Worm (Caenorhabditis elegans) whole organism, L3 larva: Measurements from ENCODE around the gene cytb-5.1.

Experiments
- R02D3.7 ChIP-seq: fragments of 150-350 bp; optimal IDR thresholded peaks from 2 replicates; lab custom pipeline; 2014; ENCODE audit warnings: missing biosample characterization, missing genetic modification characterization
- ama-1 ChIP-seq: fragments of 150-350 bp; optimal IDR thresholded peaks from 2 replicates; lab custom pipeline; 2018
- ceh-16 ChIP-seq: sonication (generic microtip); optimal IDR thresholded peaks from 2 replicates; lab custom pipeline; 2017; ENCODE audit warnings: missing biosample characterization, missing genetic modification characterization
- ceh-28 ChIP-seq: fragments of 150-350 bp; optimal IDR thresholded peaks from 2 replicates; lab custom pipeline; 2014; ENCODE audit warnings: missing biosample characterization, missing genetic modification reagents, missing genetic modification characterization
- ceh-82 ChIP-seq: fragments of 150-350 bp; optimal IDR thresholded peaks from 2 replicates; lab custom pipeline; 2014; ENCODE audit warnings: missing biosample characterization, missing genetic modification characterization
- ceh-9 ChIP-seq: sonication (generic microtip); optimal IDR thresholded peaks from 2 replicates; lab custom pipeline; 2018; ENCODE audit warnings: missing biosample characterization, missing genetic modification characterization
- daf-12 ChIP-seq: fragments of 150-350 bp; optimal IDR thresholded peaks from 2 replicates; lab custom pipeline; 2014; ENCODE audit warnings: missing biosample characterization, missing genetic modification reagents, missing genetic modification characterization
- elt-1 ChIP-seq: fragments of 150-350 bp; optimal IDR thresholded peaks from 2 replicates; lab custom pipeline; 2014; ENCODE audit warnings: missing biosample characterization, missing genetic modification characterization
- elt-2 ChIP-seq: sonication (generic microtip); optimal IDR thresholded peaks from 2 replicates; lab custom pipeline; 2016; ENCODE audit warnings: missing genetic modification reagents, mild to moderate bottlenecking, missing genetic modification characterization, missing compliant biosample characterization
- elt-3 ChIP-seq, 3 experiments: fragments of 150-350 bp in 1 of 3; sonication (generic microtip) in 2 of 3; optimal IDR thresholded peaks; 2 replicates in 2 of 3; 4 replicates in 1 of 3; lab custom pipeline; 2014 to 2017; ENCODE audit warnings: missing biosample characterization in 3 of 3, missing genetic modification characterization in 3 of 3
- eor-1 ChIP-seq, 2 experiments: fragments of 150-350 bp; optimal IDR thresholded peaks; 2 replicates each; lab custom pipeline; 2014 to 2018; ENCODE audit warnings: missing biosample characterization in 2 of 2, missing genetic modification characterization in 2 of 2
- fkh-10 ChIP-seq: sonication (generic microtip); optimal IDR thresholded peaks from 2 replicates; lab custom pipeline; 2017; ENCODE audit warnings: missing biosample characterization, missing genetic modification reagents, missing genetic modification characterization
- fkh-2 ChIP-seq: fragments of 150-350 bp; optimal IDR thresholded peaks from 2 replicates; lab custom pipeline; 2014; ENCODE audit warnings: missing biosample characterization, missing genetic modification reagents, missing genetic modification characterization
- fos-1 ChIP-seq: fragments of 150-350 bp; optimal IDR thresholded peaks from 2 replicates; lab custom pipeline; 2014; ENCODE audit warnings: missing biosample characterization, missing genetic modification characterization
- hmg-11 ChIP-seq: sonication (generic microtip); optimal IDR thresholded peaks from 2 replicates; lab custom pipeline; 2016; ENCODE audit warnings: missing genetic modification characterization, missing compliant biosample characterization
- jun-1 ChIP-seq: fragments of 150-350 bp; optimal IDR thresholded peaks from 2 replicates; lab custom pipeline; 2014; ENCODE audit warnings: missing biosample characterization, missing genetic modification reagents, missing genetic modification characterization
- lin-15B ChIP-seq: fragments of 150-350 bp; optimal IDR thresholded peaks from 2 replicates; lab custom pipeline; 2014; ENCODE audit warnings: missing biosample characterization, missing genetic modification characterization
- lin-39 ChIP-seq: fragments of 150-350 bp; optimal IDR thresholded peaks from 2 replicates; lab custom pipeline; 2018; ENCODE audit warnings: missing biosample characterization, missing genetic modification reagents, missing genetic modification characterization
- lsy-12 ChIP-seq: sonication (generic microtip); optimal IDR thresholded peaks from 2 replicates; lab custom pipeline; 2016; ENCODE audit warnings: mild to moderate bottlenecking, missing genetic modification characterization, missing compliant biosample characterization
- mdl-1 ChIP-seq: fragments of 150-350 bp; optimal IDR thresholded peaks from 2 replicates; lab custom pipeline; 2014; ENCODE audit warnings: missing biosample characterization, missing genetic modification characterization
- nfya-1 ChIP-seq: sonication (generic microtip); optimal IDR thresholded peaks from 2 replicates; lab custom pipeline; 2017; ENCODE audit warnings: missing genetic modification characterization, mild to moderate bottlenecking, missing compliant biosample characterization, antibody characterized with exemption, moderate library complexity; ENCODE audit not compliant: insufficient read depth
- nhr-11 ChIP-seq: fragments of 150-350 bp; optimal IDR thresholded peaks from 2 replicates; lab custom pipeline; 2014; ENCODE audit warnings: missing biosample characterization, missing genetic modification characterization
- nhr-12 ChIP-seq: fragments of 150-350 bp; optimal IDR thresholded peaks from 2 replicates; lab custom pipeline; 2014; ENCODE audit warnings: missing biosample characterization, missing genetic modification characterization
- nhr-23 ChIP-seq: fragments of 150-350 bp; optimal IDR thresholded peaks from 2 replicates; lab custom pipeline; 2014; ENCODE audit warnings: missing biosample characterization, missing genetic modification reagents, missing genetic modification characterization
- nhr-237 ChIP-seq: fragments of 150-350 bp; optimal IDR thresholded peaks from 2 replicates; lab custom pipeline; 2014; ENCODE audit warnings: missing biosample characterization, missing genetic modification characterization
- nhr-28 ChIP-seq: fragments of 150-350 bp; optimal IDR thresholded peaks from 2 replicates; lab custom pipeline; 2014; ENCODE audit warnings: missing biosample characterization, missing genetic modification characterization
- nhr-76 ChIP-seq: fragments of 150-350 bp; sonication (generic microtip); optimal IDR thresholded peaks from 5 replicates; lab custom pipeline; 2014; ENCODE audit warnings: missing biosample characterization, missing genetic modification characterization
- nhr-77 ChIP-seq: fragments of 150-350 bp; optimal IDR thresholded peaks from 2 replicates; lab custom pipeline; 2014; ENCODE audit warnings: missing biosample characterization, missing genetic modification characterization
- pha-4 ChIP-seq: fragments of 150-350 bp; optimal IDR thresholded peaks from 2 replicates; lab custom pipeline; 2014; ENCODE audit warnings: missing biosample characterization, missing genetic modification reagents, missing genetic modification characterization
- pqm-1 ChIP-seq: fragments of 150-350 bp; optimal IDR thresholded peaks from 2 replicates; lab custom pipeline; 2017; ENCODE audit warnings: missing biosample characterization, missing genetic modification characterization, inconsistent platforms
- sea-2 ChIP-seq: fragments of 150-350 bp; sonication (generic microtip); optimal IDR thresholded peaks from 4 replicates; lab custom pipeline; 2014; ENCODE audit warnings: missing biosample characterization, missing genetic modification reagents, missing genetic modification characterization
- skn-1 ChIP-seq: fragments of 150-350 bp; optimal IDR thresholded peaks from 2 replicates; lab custom pipeline; 2014; ENCODE audit warnings: missing biosample characterization, missing genetic modification characterization
- snpc-4 ChIP-seq: fragments of 150-350 bp; optimal IDR thresholded peaks from 2 replicates; lab custom pipeline; 2014; ENCODE audit warnings: missing biosample characterization, missing genetic modification characterization
- unc-62 ChIP-seq: fragments of 150-350 bp; sonication (generic microtip); optimal IDR thresholded peaks from 4 replicates; lab custom pipeline; 2014; ENCODE audit warnings: missing biosample characterization, missing genetic modification reagents, missing genetic modification characterization
- zag-1 ChIP-seq: fragments of 150-350 bp; optimal IDR thresholded peaks from 2 replicates; lab custom pipeline; 2014; ENCODE audit warnings: missing biosample characterization, missing genetic modification characterization
- ztf-4 ChIP-seq: fragments of 150-350 bp; optimal IDR thresholded peaks from 2 replicates; lab custom pipeline; 2014; ENCODE audit warnings: missing biosample characterization, missing genetic modification characterization

cytb-5.1 gene

DNA sequence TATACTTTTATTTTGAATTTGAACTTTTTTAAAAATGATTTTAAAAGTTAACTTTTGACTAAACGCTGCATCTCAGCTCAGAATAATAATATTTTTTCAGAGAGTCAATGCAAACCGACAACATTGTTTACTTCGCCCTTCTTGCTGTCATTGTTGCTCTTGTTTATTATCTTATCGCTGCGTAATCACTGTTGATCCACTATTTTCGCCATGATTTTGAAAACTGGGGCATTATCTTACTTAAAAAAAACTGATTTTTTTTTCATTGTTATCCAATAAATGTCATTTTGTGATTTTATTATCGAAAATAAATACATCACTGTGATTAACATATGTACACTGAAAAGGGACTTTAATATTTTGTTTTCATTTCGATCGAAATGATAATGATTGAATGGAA lies 1.0 kb downstream of the cytb-5.1 start:
- TF ChIP-seq unc-62 (no peak), sea-2 (GFP tag; lab: Kevin White, UChicago) (no peak), jun-1 (no peak), snpc-4 (no peak), daf-12 (no peak), fkh-2 (no peak), nhr-237 (no peak), ceh-16 (tag; lab: Kevin White, UChicago) (no peak), ceh-28 (no peak), nhr-76 (tag; lab: Kevin White, UChicago) (no peak), lsy-12 (tag; lab: Kevin White, UChicago) (no peak)

DNA sequence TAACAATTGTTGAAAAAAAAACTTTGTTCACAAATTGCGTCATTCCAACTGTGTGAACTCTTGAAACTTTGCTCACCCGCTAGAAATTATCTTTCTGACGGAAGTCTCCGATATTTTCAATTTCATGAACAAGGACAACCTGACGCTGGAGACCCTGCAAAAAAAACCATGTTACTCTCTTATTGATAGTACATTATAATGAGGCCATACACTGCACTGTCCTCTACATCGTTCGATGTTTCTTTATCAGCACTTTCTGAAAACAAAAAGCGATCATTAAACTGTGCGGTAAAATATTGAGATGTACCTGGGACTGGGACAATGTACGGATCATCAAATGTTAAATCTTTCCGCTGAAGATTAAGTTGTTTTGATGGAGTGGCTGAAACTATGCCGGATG lies 1.8 kb downstream of the cytb-5.1 start:
- TF ChIP-seq elt-2 (tag; lab: Kevin White, UChicago) (peak; percentile 48), nhr-23 (tag; lab: Kevin White, UChicago) (no peak), pqm-1 (peak; percentile 60)

DNA sequence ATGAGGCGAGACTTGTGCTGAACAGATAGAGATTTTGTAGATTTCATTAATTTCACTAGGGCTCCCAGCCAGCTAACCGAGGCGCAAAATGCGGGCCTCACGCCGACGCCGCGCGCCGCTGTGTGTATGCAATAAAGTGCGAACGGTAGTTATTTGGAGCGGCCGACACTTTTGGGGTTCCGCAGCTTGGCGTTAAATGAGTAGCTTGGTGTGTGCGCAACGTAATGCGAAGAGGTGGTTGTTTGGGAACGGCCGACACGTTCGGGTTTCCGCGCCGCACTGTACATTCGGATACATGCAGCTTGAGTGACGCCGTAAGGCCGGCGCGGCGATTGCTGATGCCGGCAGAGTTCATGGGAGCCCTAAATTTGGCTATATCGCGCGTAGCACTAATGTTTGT lies 6.4 kb downstream of the cytb-5.1 start:
- TF ChIP-seq mdl-1 (no peak), nhr-11 (no peak), fos-1 (no peak), nhr-77 (tag; lab: Kevin White, UChicago) (no peak), jun-1 (no peak), R02D3.7 (tag; lab: Kevin White, UChicago) (no peak), ztf-4 (tag; lab: Kevin White, UChicago) (no peak), nhr-237 (no peak), skn-1 (tag; lab: Kevin White, UChicago) (no peak)

DNA sequence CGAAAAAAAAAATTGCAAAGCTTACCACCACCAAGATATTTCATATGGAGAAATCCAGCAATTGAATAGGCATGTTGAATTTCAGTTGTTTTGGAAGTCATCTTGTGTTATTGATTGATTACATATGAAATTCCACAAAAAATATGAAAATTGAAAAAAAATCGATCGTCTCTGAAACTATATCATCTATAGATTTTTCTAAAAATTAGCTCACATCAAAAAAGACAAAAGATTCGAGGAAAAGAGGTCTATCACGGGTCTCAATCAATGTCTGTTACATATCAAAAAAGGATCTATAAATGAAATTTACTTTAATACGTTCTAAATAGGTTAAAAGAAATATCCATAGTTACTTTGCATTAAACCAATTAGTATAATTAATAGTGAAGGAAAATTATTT lies 10.7 kb downstream of the cytb-5.1 start, which contains the start of gene tbc-19:
tbc-19 (minus strand) TSS at position 101 of the 400 bp plus-strand sequence.
- no peak for TF ChIP-seq nhr-23 (tag; lab: Kevin White, UChicago)
- TF ChIP-seq unc-62, result no peak
- TF ChIP-seq snpc-4, result no peak
- TF ChIP-seq pqm-1, result no peak
- no peak for TF ChIP-seq elt-2 (tag; lab: Kevin White, UChicago)
- TF ChIP-seq pha-4 (tag; lab: Kevin White, UChicago), result no peak
- no peak for TF ChIP-seq lin-39 (tag; lab: Kevin White, UChicago)
- TF ChIP-seq lsy-12 (tag; lab: Kevin White, UChicago), result no peak
- TF ChIP-seq nhr-76 (tag; lab: Kevin White, UChicago), result no peak
- no peak for TF ChIP-seq ceh-16 (tag; lab: Kevin White, UChicago)
- TF ChIP-seq daf-12, result no peak
- no peak for TF ChIP-seq lin-15B (tag; lab: Kevin White, UChicago)
- TF ChIP-seq nhr-12, result no peak
- no peak for TF ChIP-seq fkh-10 (GFP tag; lab: Kevin White, UChicago)
- TF ChIP-seq ceh-82, result no peak

DNA sequence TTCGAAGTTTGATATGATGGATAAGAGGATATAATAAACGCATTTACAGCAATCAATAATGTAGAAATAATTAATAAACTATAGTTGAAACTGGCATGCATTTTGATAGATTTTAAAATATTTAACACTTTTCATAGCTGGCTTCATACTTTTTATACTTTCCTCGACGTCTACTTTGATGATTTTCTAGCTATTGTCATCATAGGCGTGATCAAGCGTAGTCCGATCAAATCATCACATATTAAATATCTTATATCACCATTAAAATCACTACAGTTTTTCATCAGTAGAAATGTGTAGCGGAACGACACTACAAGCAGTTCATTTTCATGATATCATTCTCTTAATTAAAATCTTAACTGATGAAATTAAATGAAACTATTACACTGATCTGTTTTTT lies 13.6 kb downstream of the cytb-5.1 start, which contains the start of gene C04C11.25:
C04C11.25 (minus strand) TSS at position 101 of the 400 bp plus-strand sequence.
- TF ChIP-seq nhr-11 (no peak), fos-1 (no peak), nfya-1 (tag; lab: Kevin White, UChicago) (no peak), lsy-12 (tag; lab: Kevin White, UChicago) (no peak), pqm-1 (no peak), fkh-2 (no peak), nhr-28 (tag; lab: Kevin White, UChicago) (no peak), ceh-9 (tag; lab: Kevin White, UChicago) (no peak), ztf-4 (tag; lab: Kevin White, UChicago) (no peak), nhr-12 (no peak), elt-1 (tag; lab: Kevin White, UChicago) (no peak), zag-1 (no peak), eor-1 (tag; optimal IDR thresholded peaks at IDR 0.05; lab: Kevin White, UChicago) (no peak), elt-3 (tag; optimal IDR thresholded peaks at IDR 0.05; lab: Kevin White, UChicago) (no peak), ama-1 (lab: Kevin White, UChicago) (no peak), nhr-77 (tag; lab: Kevin White, UChicago) (no peak), hmg-11 (tag; lab: Kevin White, UChicago) (no peak)
